Worm (Caenorhabditis elegans) whole organism, young adult: ENCODE data around the gene tig-2.
A peak's percentile ranks its signal among the peaks of the same experiment; 100 is the strongest.

Experiments used
- B0035.1 ChIP-seq: sonication (generic microtip); optimal IDR thresholded peaks from 2 replicates; lab custom pipeline; 2016; ENCODE audit warnings: missing genetic modification characterization, mild to moderate bottlenecking, missing compliant biosample characterization, missing genotype, missing genetic modification reagents
- B0261.1 ChIP-seq: sonication (generic microtip); optimal IDR thresholded peaks from 2 replicates; lab custom pipeline; 2016; ENCODE audit warnings: mild to moderate bottlenecking, missing genetic modification characterization, moderate library complexity, missing compliant biosample characterization
- B0336.3 ChIP-seq: fragments of 200-800 bp; sonication (Bioruptor generic); IDR thresholded peaks from 2 replicates; pipeline ENCODE4 v1.3.6; 2022; ENCODE audit warnings: missing genetic modification characterization, missing compliant biosample characterization
- D2030.7 ChIP-seq: fragments of 200-800 bp; sonication (Bioruptor generic); IDR thresholded peaks from 2 replicates; pipeline ENCODE4 v1.3.6; 2022; ENCODE audit warnings: missing genetic modification reagents, missing genetic modification characterization, missing compliant biosample characterization
- F33H1.4 ChIP-seq: fragments of 200-800 bp; sonication (Bioruptor generic); IDR thresholded peaks from 2 replicates; pipeline ENCODE4 v1.3.6; 2022; ENCODE audit warnings: missing genetic modification reagents, missing genetic modification characterization, missing compliant biosample characterization
- F49E8.2 ChIP-seq: sonication (generic microtip); optimal IDR thresholded peaks from 3 replicates; lab custom pipeline; 2017; ENCODE audit warnings: missing genetic modification characterization, mild to moderate bottlenecking, missing compliant biosample characterization, antibody characterized with exemption, moderate library complexity; ENCODE audit not compliant: insufficient read depth
- F57C9.4 ChIP-seq: sonication (generic microtip); optimal IDR thresholded peaks from 2 replicates; lab custom pipeline; 2017; ENCODE audit warnings: mild to moderate bottlenecking, missing genetic modification characterization, missing compliant biosample characterization
- K12H6.12 ChIP-seq: fragments of 200-800 bp; sonication (Bioruptor generic); optimal IDR thresholded peaks from 2 replicates; lab custom pipeline; 2018; ENCODE audit warnings: mild to moderate bottlenecking, missing genetic modification characterization, missing compliant biosample characterization
- T26A5.8 ChIP-seq: sonication (generic microtip); optimal IDR thresholded peaks from 2 replicates; lab custom pipeline; 2016; ENCODE audit warnings: missing genetic modification characterization, missing compliant biosample characterization
- Y79H2A.3 ChIP-seq: fragments of 200-800 bp; sonication (Bioruptor generic); conservative IDR thresholded peaks from 2 replicates; pipeline ENCODE4 v1.3.6; 2022; ENCODE audit warnings: missing genetic modification reagents, missing genetic modification characterization, missing compliant biosample characterization
- ZK185.1 ChIP-seq: sonication (generic microtip); optimal IDR thresholded peaks from 2 replicates; lab custom pipeline; 2016; ENCODE audit warnings: mild to moderate bottlenecking, missing genetic modification characterization, missing compliant biosample characterization; ENCODE audit not compliant: poor library complexity, severe bottlenecking
- ama-1 ChIP-seq, 3 experiments: fragments of 150-350 bp in 1 of 3; sonication (generic microtip) in 2 of 3; optimal IDR thresholded peaks; 2 replicates each; lab custom pipeline; 2014 to 2018; ENCODE audit warnings: missing biosample characterization in 2 of 3, missing genetic modification characterization in 2 of 3, missing genetic modification reagents in 2 of 3
- aptf-2 ChIP-seq: fragments of 200-800 bp; sonication (Bioruptor generic); conservative IDR thresholded peaks from 2 replicates; pipeline ENCODE4 v1.3.6; 2022; ENCODE audit warnings: missing genetic modification reagents, missing genetic modification characterization, missing compliant biosample characterization
- ceh-91 ChIP-seq: fragments of 200-800 bp; sonication (Bioruptor generic); IDR thresholded peaks from 2 replicates; pipeline ENCODE4 v1.3.6; 2022; ENCODE audit warnings: missing genetic modification reagents, missing genetic modification characterization, missing compliant biosample characterization
- dpff-1 ChIP-seq: sonication (generic microtip); optimal IDR thresholded peaks from 2 replicates; lab custom pipeline; 2017; ENCODE audit warnings: mild to moderate bottlenecking, missing genetic modification characterization, missing compliant biosample characterization
- dpl-1 ChIP-seq: fragments of 150-350 bp; optimal IDR thresholded peaks from 2 replicates; lab custom pipeline; 2014; ENCODE audit warnings: missing biosample characterization, missing genetic modification reagents, missing genetic modification characterization
- efl-1 ChIP-seq: fragments of 150-350 bp; optimal IDR thresholded peaks from 2 replicates; lab custom pipeline; 2014; ENCODE audit warnings: missing biosample characterization, missing genetic modification reagents, missing genetic modification characterization
- hmg-1.2 ChIP-seq: fragments of 200-800 bp; sonication (Bioruptor generic); IDR thresholded peaks from 2 replicates; pipeline ENCODE4 v1.3.6; 2022; ENCODE audit warnings: missing genetic modification reagents, missing genetic modification characterization, missing compliant biosample characterization
- lin-54 ChIP-seq: fragments of 200-800 bp; sonication (Bioruptor generic); optimal IDR thresholded peaks from 2 replicates; lab custom pipeline; 2018; ENCODE audit warnings: mild to moderate bottlenecking, missing genetic modification characterization, missing compliant biosample characterization
- lir-1 ChIP-seq: fragments of 200-800 bp; sonication (Bioruptor generic); conservative IDR thresholded peaks from 2 replicates; pipeline ENCODE4 v1.3.6; 2022; ENCODE audit warnings: missing genetic modification reagents, missing genetic modification characterization, missing compliant biosample characterization
- madf-6 ChIP-seq: fragments of 200-800 bp; sonication (Bioruptor generic); IDR thresholded peaks from 2 replicates; pipeline ENCODE4 v1.3.6; 2022; ENCODE audit warnings: missing genetic modification reagents, missing genetic modification characterization, missing compliant biosample characterization
- madf-8 ChIP-seq: fragments of 200-800 bp; sonication (Bioruptor generic); conservative IDR thresholded peaks from 2 replicates; pipeline ENCODE4 v1.3.6; 2022; ENCODE audit warnings: missing genetic modification reagents, missing genetic modification characterization, missing compliant biosample characterization
- mes-4 ChIP-seq: sonication (generic microtip); optimal IDR thresholded peaks from 2 replicates; lab custom pipeline; 2016; ENCODE audit warnings: missing genotype, missing genetic modification characterization, missing compliant biosample characterization
- nfya-1 ChIP-seq: sonication (generic microtip); optimal IDR thresholded peaks from 2 replicates; lab custom pipeline; 2017; ENCODE audit warnings: antibody characterized with exemption, missing compliant biosample characterization, missing genetic modification characterization, borderline replicate concordance; ENCODE audit not compliant: insufficient read depth
- nhr-90 ChIP-seq: sonication (generic microtip); optimal IDR thresholded peaks from 2 replicates; lab custom pipeline; 2016; ENCODE audit warnings: missing genotype, mild to moderate bottlenecking, missing genetic modification characterization, missing compliant biosample characterization
- rcor-1 ChIP-seq: fragments of 200-800 bp; sonication (Bioruptor generic); IDR thresholded peaks from 2 replicates; pipeline ENCODE4 v1.3.6; 2022; ENCODE audit warnings: missing genetic modification reagents, missing genetic modification characterization, missing compliant biosample characterization
- rpc-1 ChIP-seq, 2 experiments: fragments of 150-350 bp in 1 of 2; sonication (generic microtip) in 1 of 2; optimal IDR thresholded peaks; 2 replicates each; lab custom pipeline; 2014 to 2018; ENCODE audit warnings: missing biosample characterization in 1 of 2, missing genetic modification characterization in 1 of 2, missing genetic modification reagents in 1 of 2, missing genotype in 1 of 2
- sea-2 ChIP-seq: fragments of 200-800 bp; sonication (Bioruptor generic); IDR thresholded peaks from 2 replicates; pipeline ENCODE4 v1.3.6; 2022; ENCODE audit warnings: missing genetic modification characterization, missing compliant biosample characterization
- snpc-1.1 ChIP-seq: sonication (generic microtip); optimal IDR thresholded peaks from 2 replicates; lab custom pipeline; 2017; ENCODE audit warnings: missing genetic modification characterization, mild to moderate bottlenecking, missing compliant biosample characterization, antibody characterized with exemption, moderate library complexity, missing genotype, missing genetic modification reagents; ENCODE audit not compliant: insufficient read depth
- somi-1 ChIP-seq: fragments of 200-800 bp; sonication (Bioruptor generic); optimal IDR thresholded peaks from 2 replicates; lab custom pipeline; 2018; ENCODE audit warnings: mild to moderate bottlenecking, missing genetic modification characterization, missing compliant biosample characterization
- tbp1 ChIP-seq: fragments of 200-800 bp; sonication (Bioruptor generic); optimal IDR thresholded peaks from 2 replicates; lab custom pipeline; 2018; ENCODE audit warnings: mild to moderate bottlenecking, missing genetic modification characterization, missing compliant biosample characterization
- unc-62 ChIP-seq: fragments of 150-350 bp; optimal IDR thresholded peaks from 2 replicates; lab custom pipeline; 2014; ENCODE audit warnings: missing biosample characterization, missing genetic modification reagents, missing genetic modification characterization
- xnd-1 ChIP-seq: sonication (generic microtip); optimal IDR thresholded peaks from 2 replicates; lab custom pipeline; 2016; ENCODE audit warnings: missing genotype, missing genetic modification reagents, missing genetic modification characterization, missing compliant biosample characterization
- zfh-2 ChIP-seq: fragments of 200-800 bp; sonication (Bioruptor generic); conservative IDR thresholded peaks from 2 replicates; pipeline ENCODE4 v1.3.6; 2022; ENCODE audit warnings: missing genetic modification reagents, missing genetic modification characterization, missing compliant biosample characterization
- zim-3 ChIP-seq: sonication (generic microtip); optimal IDR thresholded peaks from 2 replicates; lab custom pipeline; 2017; ENCODE audit warnings: mild to moderate bottlenecking, missing genetic modification characterization, moderate library complexity, missing compliant biosample characterization
- ztf-28 ChIP-seq: fragments of 200-800 bp; sonication (Bioruptor generic); IDR thresholded peaks from 2 replicates; pipeline ENCODE4 v1.3.6; 2022; ENCODE audit warnings: missing genetic modification reagents, missing genetic modification characterization, missing compliant biosample characterization

The tig-2 gene

ce11 chrV:4700189-4700588, 29.8 kb downstream of the tig-2 start, which contains the start of gene ZC266.1 (continued):
- no peak for TF ChIP-seq sea-2 (GFP tag; lab: Robert Waterston, UW)

ce11 chrV:4698675-4699074, 31.3 kb downstream of the tig-2 start:
- TF ChIP-seq mes-4 (no peak), ceh-91 (no peak), somi-1 (GFP tag; lab: Kevin White, UChicago) (no peak), B0035.1 (tag; lab: Kevin White, UChicago) (no peak), ama-1 (optimal IDR thresholded peaks at IDR 0.05; lab: Kevin White, UChicago) (no peak), ama-1 (GFP tag; optimal IDR thresholded peaks at IDR 0.05; lab: Kevin White, UChicago) (no peak)

ce11 chrV:4694466-4695092, 35.4 kb downstream of the tig-2 start:
- TF ChIP-seq K12H6.12 (tag; lab: Kevin White, UChicago), result peak; percentile 26
- peak; percentile 16 for TF ChIP-seq dpff-1 (tag; lab: Kevin White, UChicago)
- no peak for TF ChIP-seq rcor-1 (GFP tag; lab: Robert Waterston, UW)
- no peak for TF ChIP-seq tbp1 (GFP tag; lab: Kevin White, UChicago)
- TF ChIP-seq F33H1.4 (GFP tag; lab: Robert Waterston, UW), result no peak
- no peak for TF ChIP-seq T26A5.8 (tag; lab: Kevin White, UChicago)
- no peak for TF ChIP-seq snpc-1.1
- no peak for TF ChIP-seq hmg-1.2 (GFP tag; lab: Robert Waterston, UW)
- TF ChIP-seq B0261.1, result no peak
- no peak for TF ChIP-seq rpc-1 (optimal IDR thresholded peaks at IDR 0.05; lab: Kevin White, UChicago)
- no peak for TF ChIP-seq rpc-1 (tag; optimal IDR thresholded peaks at IDR 0.05; lab: Kevin White, UChicago)
- no peak for TF ChIP-seq unc-62 (GFP tag; lab: Kevin White, UChicago)
- TF ChIP-seq, all 124 proteins: peak for 2

ce11 chrV:4693282-4693588, 36.7 kb downstream of the tig-2 start:
- TF ChIP-seq F57C9.4 (tag; lab: Kevin White, UChicago), result no peak
- TF ChIP-seq Y79H2A.3 (GFP tag; lab: Robert Waterston, UW), result no peak
- no peak for TF ChIP-seq ZK185.1 (tag; lab: Kevin White, UChicago)
- TF ChIP-seq madf-8 (GFP tag; lab: Robert Waterston, UW), result no peak
- no peak for TF ChIP-seq nhr-90 (tag; lab: Kevin White, UChicago)
- TF ChIP-seq zfh-2, result no peak
- no peak for TF ChIP-seq zim-3 (tag; lab: Kevin White, UChicago)
- TF ChIP-seq, all 124 proteins: peak for 0

ce11 chrV:4692382-4693281, 37.3 kb downstream of the tig-2 start, which contains the start of gene cpg-8:
Gene cpg-8 (minus strand): TSS chrV:4692432.
- peak; percentile 15; the same call in 1 of the 2 replicates for TF ChIP-seq B0336.3
- TF ChIP-seq madf-6 (GFP tag; lab: Robert Waterston, UW), result peak; percentile 76
- TF ChIP-seq madf-8 (GFP tag; lab: Robert Waterston, UW), result peak; percentile 53
- peak; percentile 17 for TF ChIP-seq lin-54 (GFP tag; lab: Kevin White, UChicago)
- TF ChIP-seq efl-1 (GFP tag; lab: Kevin White, UChicago), result peak; percentile 26
- TF ChIP-seq aptf-2, result peak; percentile 52; the same call in 1 of the 2 replicates
- TF ChIP-seq dpl-1 (GFP tag; lab: Kevin White, UChicago), result peak; percentile 17
- peak; percentile 36; the same call in 1 of the 2 replicates for TF ChIP-seq D2030.7 (GFP tag; lab: Robert Waterston, UW)
- TF ChIP-seq hmg-1.2 (GFP tag; lab: Robert Waterston, UW), result 0 out of 2 replicates have a peak, but pooled peaks have one; percentile 6
- no peak for TF ChIP-seq F49E8.2 (tag; lab: Kevin White, UChicago)
- TF ChIP-seq xnd-1, result peak; percentile 56
- TF ChIP-seq lir-1, result no peak
- no peak for TF ChIP-seq nfya-1
- 0 out of 2 replicates have a peak, but pooled peaks have one; percentile 61 for TF ChIP-seq ztf-28 (GFP tag; lab: Robert Waterston, UW)
